Worm (Caenorhabditis elegans) whole organism, mixed stage, embryonic: ENCODE measurements around the gene atg-9.

ENCODE experiments used
- M03D4.4 ChIP-seq: sonication (generic microtip); optimal IDR thresholded peaks from 2 replicates; lab custom pipeline; 2017; ENCODE audit warnings: mild to moderate bottlenecking, missing genetic modification characterization, missing compliant biosample characterization
- bed-3 ChIP-seq: fragments of 200-800 bp; sonication (Bioruptor generic); optimal IDR thresholded peaks from 3 replicates; lab custom pipeline; 2018; ENCODE audit warnings: mild to moderate bottlenecking, missing genetic modification characterization, moderate library complexity, missing compliant biosample characterization
- blmp-1 ChIP-seq: fragments of 150-350 bp; optimal IDR thresholded peaks from 2 replicates; lab custom pipeline; 2014; ENCODE audit warnings: missing biosample characterization, missing genetic modification characterization
- nhr-237 ChIP-seq: fragments of 150-350 bp; optimal IDR thresholded peaks from 2 replicates; lab custom pipeline; 2014; ENCODE audit warnings: missing biosample characterization, missing genetic modification characterization
- nhr-76 ChIP-seq: sonication (generic microtip); optimal IDR thresholded peaks from 2 replicates; lab custom pipeline; 2017; ENCODE audit warnings: missing biosample characterization, missing genetic modification characterization
- tbx-8 ChIP-seq: fragments of 200-800 bp; sonication (Bioruptor generic); optimal IDR thresholded peaks from 2 replicates; lab custom pipeline; 2018; ENCODE audit warnings: mild to moderate bottlenecking, missing genetic modification characterization, moderate library complexity, missing compliant biosample characterization
- unc-39 ChIP-seq: fragments of 150-350 bp; optimal IDR thresholded peaks from 2 replicates; lab custom pipeline; 2014; ENCODE audit warnings: missing biosample characterization, missing genetic modification characterization
- unc-62 ChIP-seq: fragments of 150-350 bp; optimal IDR thresholded peaks from 2 replicates; lab custom pipeline; 2014; ENCODE audit warnings: missing biosample characterization, missing genetic modification reagents, missing genetic modification characterization
- ztf-11 ChIP-seq: fragments of 150-350 bp; optimal IDR thresholded peaks from 2 replicates; lab custom pipeline; 2014; ENCODE audit warnings: missing biosample characterization, missing genetic modification characterization

DNA sequence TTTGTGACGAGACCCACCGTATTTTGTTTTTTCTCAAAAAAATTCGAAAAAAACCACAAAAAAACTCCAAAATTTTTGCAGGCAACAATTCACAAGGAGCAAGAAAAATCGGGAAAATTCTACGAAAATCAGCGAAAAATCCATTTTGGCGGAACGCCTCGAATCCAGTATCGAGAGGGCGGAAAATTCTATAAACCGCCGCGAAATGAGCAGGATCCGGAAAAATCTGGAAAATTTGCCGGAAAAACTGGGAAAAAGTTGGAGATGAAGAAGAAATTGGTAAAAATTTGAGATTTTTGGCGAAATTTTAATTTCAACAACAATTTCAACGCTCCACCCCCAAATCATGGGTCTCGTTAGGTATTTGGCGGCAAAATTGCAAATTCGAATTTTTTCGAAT lies 10.9 kb downstream of the atg-9 start:
- TF ChIP-seq ztf-11 (tag; lab: Kevin White, UChicago) (no peak), blmp-1 (tag; lab: Kevin White, UChicago) (no peak), unc-62 (GFP tag; lab: Kevin White, UChicago) (no peak), bed-3 (GFP tag; lab: Kevin White, UChicago) (no peak), M03D4.4 (tag; lab: Kevin White, UChicago) (no peak), nhr-76 (tag; lab: Kevin White, UChicago) (no peak), nhr-237 (tag; lab: Kevin White, UChicago) (no peak), unc-39 (tag; lab: Kevin White, UChicago) (no peak), tbx-8 (no peak)
